Worm (Caenorhabditis elegans) whole organism, young adult: Measurements from ENCODE around the gene sucl-1.

ENCODE experiments used
- B0336.3 ChIP-seq: fragments of 200-800 bp; sonication (Bioruptor generic); IDR thresholded peaks from 2 replicates; pipeline ENCODE4 v1.3.6; 2022; ENCODE audit warnings: missing genetic modification characterization, missing compliant biosample characterization
- D2030.7 ChIP-seq: fragments of 200-800 bp; sonication (Bioruptor generic); IDR thresholded peaks from 2 replicates; pipeline ENCODE4 v1.3.6; 2022; ENCODE audit warnings: missing genetic modification reagents, missing genetic modification characterization, missing compliant biosample characterization
- F57A8.1 ChIP-seq: fragments of 200-800 bp; sonication (Bioruptor generic); optimal IDR thresholded peaks from 2 replicates; lab custom pipeline; 2018; ENCODE audit warnings: mild to moderate bottlenecking, missing genetic modification characterization, moderate library complexity, missing compliant biosample characterization
- K12H6.12 ChIP-seq: fragments of 200-800 bp; sonication (Bioruptor generic); optimal IDR thresholded peaks from 2 replicates; lab custom pipeline; 2018; ENCODE audit warnings: mild to moderate bottlenecking, missing genetic modification characterization, missing compliant biosample characterization
- dpl-1 ChIP-seq: fragments of 150-350 bp; optimal IDR thresholded peaks from 2 replicates; lab custom pipeline; 2014; ENCODE audit warnings: missing biosample characterization, missing genetic modification reagents, missing genetic modification characterization

ce11 chrX:14761021-14761420 lies 7.2 kb downstream of the sucl-1 start, which contains the start of gene C05G5.5:
- TF ChIP-seq D2030.7 (GFP tag; lab: Robert Waterston, UW) (no peak), K12H6.12 (tag; lab: Kevin White, UChicago) (no peak), dpl-1 (no peak), F57A8.1 (GFP tag; lab: Kevin White, UChicago) (no peak), B0336.3 (GFP tag; lab: Robert Waterston, UW) (no peak)
